Fruit fly (Drosophila melanogaster) whole organism, embryonic: ENCODE data around the gene dpr14.

ENCODE experiments used
- BtbVII ChIP-seq: fragments of 200-800 bp; sonication (Bioruptor generic); optimal IDR thresholded peaks from 3 replicates; lab custom pipeline; 2017; ENCODE audit warnings: missing biosample characterization, mild to moderate bottlenecking, missing genetic modification characterization
- CG10274 ChIP-seq: fragments of 200-800 bp; sonication (Bioruptor generic); optimal IDR thresholded peaks from 3 replicates; lab custom pipeline; 2017; ENCODE audit warnings: missing biosample characterization, mild to moderate bottlenecking, missing genetic modification characterization
- CG10462 ChIP-seq: fragments of 200-800 bp; sonication (Bioruptor generic); optimal IDR thresholded peaks from 2 replicates; lab custom pipeline; 2016; ENCODE audit warnings: missing biosample characterization, missing genetic modification characterization
- CG12071 ChIP-seq: fragments of 200-800 bp; sonication (Bioruptor generic); optimal IDR thresholded peaks from 3 replicates; lab custom pipeline; 2018; ENCODE audit warnings: missing biosample characterization, mild to moderate bottlenecking, missing genetic modification characterization
- CG12744 ChIP-seq: fragments of 200-800 bp; sonication (Bioruptor generic); optimal IDR thresholded peaks from 2 replicates; lab custom pipeline; 2016; ENCODE audit warnings: missing biosample characterization, missing genetic modification characterization
- CG13287 ChIP-seq: fragments of 200-800 bp; sonication (Bioruptor generic); IDR thresholded peaks from 2 replicates; pipeline ENCODE4 v1.3.6; 2022; ENCODE audit warnings: missing biosample characterization, missing genetic modification characterization; ENCODE audit not compliant: partially characterized antibody
- CG15269 ChIP-seq: fragments of 200-800 bp; sonication (Bioruptor generic); optimal IDR thresholded peaks from 2 replicates; lab custom pipeline; 2018; ENCODE audit warnings: missing biosample characterization, mild to moderate bottlenecking, missing genetic modification characterization, moderate library complexity
- CG17912 ChIP-seq: fragments of 200-800 bp; sonication (Bioruptor generic); optimal IDR thresholded peaks from 2 replicates; lab custom pipeline; 2018; ENCODE audit warnings: missing biosample characterization, mild to moderate bottlenecking, missing genetic modification characterization
- CG1792 ChIP-seq: fragments of 200-800 bp; sonication (Bioruptor generic); optimal IDR thresholded peaks from 2 replicates; lab custom pipeline; 2016; ENCODE audit warnings: missing biosample characterization, missing genetic modification characterization
- CG18476 ChIP-seq: fragments of 200-800 bp; sonication (Bioruptor generic); optimal IDR thresholded peaks from 2 replicates; lab custom pipeline; 2016; ENCODE audit warnings: missing biosample characterization, mild to moderate bottlenecking, missing genetic modification characterization
- CG2678 ChIP-seq: fragments of 200-800 bp; sonication (Bioruptor generic); optimal IDR thresholded peaks from 3 replicates; lab custom pipeline; 2019; ENCODE audit warnings: missing biosample characterization, mild to moderate bottlenecking, missing genetic modification characterization, moderate library complexity
- CG2712 ChIP-seq: fragments of 200-800 bp; optimal IDR thresholded peaks from 3 replicates; lab custom pipeline; 2019; ENCODE audit warnings: missing biosample characterization, mild to moderate bottlenecking, missing genetic modification characterization, moderate library complexity
- CG2889 ChIP-seq: fragments of 200-800 bp; sonication (Bioruptor generic); IDR thresholded peaks from 3 replicates; pipeline ENCODE4 v1.3.6; 2022; ENCODE audit warnings: missing biosample characterization, missing genetic modification characterization
- CG3407 ChIP-seq: fragments of 200-800 bp; sonication (Bioruptor generic); optimal IDR thresholded peaks from 2 replicates; lab custom pipeline; 2018; ENCODE audit warnings: missing biosample characterization, mild to moderate bottlenecking, missing genetic modification characterization
- CG6272 ChIP-seq: fragments of 200-800 bp; sonication (Bioruptor generic); IDR thresholded peaks from 2 replicates; pipeline ENCODE4 v1.3.6; 2022; ENCODE audit warnings: missing biosample characterization, missing genetic modification characterization
- CG6791 ChIP-seq: fragments of 200-800 bp; sonication (Bioruptor generic); IDR thresholded peaks from 3 replicates; pipeline ENCODE4 v1.3.6; 2022; ENCODE audit warnings: missing biosample characterization, missing genetic modification characterization; ENCODE audit not compliant: partially characterized antibody
- CG6854 ChIP-seq: fragments of 200-800 bp; sonication (Bioruptor generic); optimal IDR thresholded peaks from 3 replicates; lab custom pipeline; 2017; ENCODE audit warnings: missing biosample characterization, mild to moderate bottlenecking, missing genetic modification characterization
- CG7357 ChIP-seq: fragments of 200-800 bp; sonication (Bioruptor generic); IDR thresholded peaks from 3 replicates; pipeline ENCODE4 v1.3.6; 2022; ENCODE audit warnings: missing biosample characterization, missing genetic modification characterization
- CG7928 ChIP-seq: fragments of 200-800 bp; sonication (Bioruptor generic); optimal IDR thresholded peaks from 2 replicates; lab custom pipeline; 2017; ENCODE audit warnings: missing biosample characterization, mild to moderate bottlenecking, missing genetic modification characterization
- CG8281 ChIP-seq: fragments of 200-800 bp; sonication (Bioruptor generic); optimal IDR thresholded peaks from 2 replicates; lab custom pipeline; 2018; ENCODE audit warnings: missing biosample characterization, mild to moderate bottlenecking, missing genetic modification characterization, moderate library complexity
- Camta ChIP-seq: fragments of 200-800 bp; sonication (Bioruptor generic); optimal IDR thresholded peaks from 2 replicates; lab custom pipeline; 2016; ENCODE audit warnings: missing biosample characterization, missing genetic modification characterization
- CkIIα-i1 ChIP-seq: fragments of 200-800 bp; sonication (Bioruptor generic); IDR thresholded peaks from 2 replicates; pipeline ENCODE4 v1.3.6; 2022; ENCODE audit warnings: missing biosample characterization, missing genetic modification characterization
- Dfd ChIP-seq, 2 experiments: fragments of >200 bp; optimal IDR thresholded peaks; 2 replicates each; lab custom pipeline; 2017; ENCODE audit warnings: missing biosample characterization in 2 of 2, missing genetic modification characterization in 2 of 2
- ERR ChIP-seq: fragments of 200-800 bp; sonication (Bioruptor generic); optimal IDR thresholded peaks from 2 replicates; lab custom pipeline; 2016; ENCODE audit warnings: missing biosample characterization, missing genetic modification characterization
- Nf-YA ChIP-seq: fragments of 200-800 bp; sonication (Bioruptor generic); IDR thresholded peaks from 2 replicates; pipeline ENCODE4 v1.3.6; 2022; ENCODE audit warnings: missing biosample characterization, missing genetic modification characterization
- Opbp ChIP-seq: fragments of 200-800 bp; sonication (Bioruptor generic); IDR thresholded peaks from 3 replicates; pipeline ENCODE4 v1.3.6; 2022; ENCODE audit warnings: missing biosample characterization, missing genetic modification characterization; ENCODE audit not compliant: partially characterized antibody
- Scr ChIP-seq: fragments of 200-800 bp; sonication (Bioruptor generic); IDR thresholded peaks from 2 replicates; pipeline ENCODE4 v1.3.6; 2022; ENCODE audit warnings: missing biosample characterization, missing genetic modification characterization; ENCODE audit not compliant: partially characterized antibody
- Tbp ChIP-seq: fragments of >200 bp; optimal IDR thresholded peaks from 2 replicates; lab custom pipeline; 2018; ENCODE audit warnings: missing biosample characterization, missing genetic modification characterization
- Vsx1 ChIP-seq: fragments of 200-800 bp; sonication (Bioruptor generic); optimal IDR thresholded peaks from 2 replicates; lab custom pipeline; 2017; ENCODE audit warnings: missing biosample characterization, mild to moderate bottlenecking, missing genetic modification characterization, missing genetic modification reagents
- amos ChIP-seq: fragments of 200-800 bp; sonication (Bioruptor generic); IDR thresholded peaks from 2 replicates; pipeline ENCODE4 v1.3.6; 2022; ENCODE audit warnings: missing biosample characterization, missing genetic modification characterization; ENCODE audit not compliant: partially characterized antibody
- ase ChIP-seq: fragments of 200-800 bp; sonication (Bioruptor generic); IDR thresholded peaks from 3 replicates; pipeline ENCODE4 v1.3.6; 2022; ENCODE audit warnings: missing biosample characterization, missing genetic modification characterization
- bab2 ChIP-seq: fragments of 200-800 bp; sonication (Bioruptor generic); optimal IDR thresholded peaks from 2 replicates; lab custom pipeline; 2016; ENCODE audit warnings: missing biosample characterization, missing genetic modification characterization
- bbx ChIP-seq: fragments of 200-800 bp; sonication (Bioruptor generic); IDR thresholded peaks from 2 replicates; pipeline ENCODE4 v1.3.6; 2022; ENCODE audit warnings: missing biosample characterization, missing genetic modification characterization; ENCODE audit not compliant: partially characterized antibody
- chn ChIP-seq: fragments of 200-800 bp; sonication (Bioruptor generic); optimal IDR thresholded peaks from 2 replicates; lab custom pipeline; 2016; ENCODE audit warnings: missing biosample characterization, missing genetic modification characterization
- eve ChIP-seq, 2 experiments: fragments of >200 bp; optimal IDR thresholded peaks; 2 replicates each; lab custom pipeline; 2017; ENCODE audit warnings: missing biosample characterization in 2 of 2, missing genetic modification characterization in 2 of 2
- gcm ChIP-seq: fragments of 200-800 bp; sonication (Bioruptor generic); optimal IDR thresholded peaks from 2 replicates; lab custom pipeline; 2019; ENCODE audit warnings: missing biosample characterization, mild to moderate bottlenecking, missing genetic modification characterization, moderate library complexity
- gcm2 ChIP-seq: fragments of 200-800 bp; sonication (Bioruptor generic); optimal IDR thresholded peaks from 2 replicates; lab custom pipeline; 2016; ENCODE audit warnings: missing biosample characterization, missing genetic modification characterization
- grau ChIP-seq: fragments of 200-800 bp; optimal IDR thresholded peaks from 3 replicates; lab custom pipeline; 2019; ENCODE audit warnings: missing biosample characterization, mild to moderate bottlenecking, missing genetic modification characterization, moderate library complexity
- jing ChIP-seq: fragments of 200-800 bp; sonication (Bioruptor generic); optimal IDR thresholded peaks from 2 replicates; lab custom pipeline; 2018; ENCODE audit warnings: missing biosample characterization, mild to moderate bottlenecking, missing genetic modification characterization
- lmd ChIP-seq: fragments of 200-800 bp; sonication (Bioruptor generic); IDR thresholded peaks from 2 replicates; pipeline ENCODE4 v1.3.6; 2022; ENCODE audit warnings: missing biosample characterization, missing genetic modification characterization
- nmo ChIP-seq: fragments of 200-800 bp; sonication (Bioruptor generic); optimal IDR thresholded peaks from 2 replicates; lab custom pipeline; 2018; ENCODE audit warnings: missing biosample characterization, mild to moderate bottlenecking, missing genetic modification characterization, moderate library complexity
- pho ChIP-seq: fragments of 200-800 bp; sonication (Bioruptor generic); optimal IDR thresholded peaks from 2 replicates; lab custom pipeline; 2016; ENCODE audit warnings: missing biosample characterization, missing genetic modification characterization
- pros ChIP-seq: fragments of 200-800 bp; sonication (Bioruptor generic); optimal IDR thresholded peaks from 3 replicates; lab custom pipeline; 2019; ENCODE audit warnings: missing biosample characterization, mild to moderate bottlenecking, missing genetic modification characterization, moderate library complexity
- pzg ChIP-seq: fragments of 200-800 bp; sonication (Bioruptor generic); optimal IDR thresholded peaks from 3 replicates; lab custom pipeline; 2018; ENCODE audit warnings: missing biosample characterization, mild to moderate bottlenecking, missing genetic modification characterization, moderate library complexity
- ro ChIP-seq: fragments of 200-800 bp; sonication (Bioruptor generic); IDR thresholded peaks from 2 replicates; pipeline ENCODE4 v1.3.6; 2022; ENCODE audit warnings: missing biosample characterization, missing genetic modification characterization
- sens-2 ChIP-seq: fragments of 200-800 bp; sonication (Bioruptor generic); IDR thresholded peaks from 2 replicates; pipeline ENCODE4 v1.3.6; 2022; ENCODE audit warnings: missing biosample characterization, missing genetic modification characterization
- sna ChIP-seq: fragments of 200-800 bp; sonication (Bioruptor generic); IDR thresholded peaks from 2 replicates; pipeline ENCODE4 v1.3.6; 2022; ENCODE audit warnings: missing biosample characterization, missing genetic modification characterization; ENCODE audit not compliant: partially characterized antibody
- trem ChIP-seq: fragments of 200-800 bp; optimal IDR thresholded peaks from 3 replicates; lab custom pipeline; 2019; ENCODE audit warnings: missing biosample characterization, mild to moderate bottlenecking, missing genetic modification characterization, moderate library complexity
- unc-4 ChIP-seq: fragments of 200-800 bp; sonication (Bioruptor generic); IDR thresholded peaks from 2 replicates; pipeline ENCODE4 v1.3.6; 2022; ENCODE audit warnings: missing biosample characterization, missing genetic modification characterization; ENCODE audit not compliant: partially characterized antibody
- wdn ChIP-seq: fragments of 200-800 bp; sonication (Bioruptor generic); IDR thresholded peaks from 2 replicates; pipeline ENCODE4 v1.3.6; 2022; ENCODE audit warnings: missing biosample characterization, missing genetic modification characterization

The dpr14 gene

DNA sequence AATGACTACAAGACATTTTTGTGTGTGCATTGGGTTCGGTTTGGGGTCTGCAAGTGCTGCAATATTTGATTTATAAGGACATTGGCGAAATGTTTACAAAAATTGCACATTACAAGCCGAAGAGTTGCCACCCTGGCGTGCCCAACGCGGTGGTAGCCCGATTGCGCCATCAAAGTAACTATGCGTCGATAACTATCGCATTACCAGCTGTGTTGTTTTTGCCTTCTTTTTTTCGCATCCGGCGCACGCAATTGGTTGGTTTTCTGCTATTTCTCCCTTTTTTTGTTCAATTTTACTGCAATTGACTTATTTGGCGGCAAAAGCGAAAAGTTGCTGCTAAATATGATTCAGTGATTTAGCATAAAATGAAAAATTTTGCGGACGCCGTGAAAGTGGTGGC lies 26.6 kb upstream of the dpr14 start, which contains the start of gene RpS14b (continued):
- TF ChIP-seq CG10274 (GFP tag; lab: Kevin White, UChicago) (peak; percentile 43), amos (GFP tag; lab: Robert Waterston, UW) (peak; percentile 83), CG12744 (GFP tag; lab: Kevin White, UChicago) (no peak), BtbVII (GFP tag; lab: Kevin White, UChicago) (peak; percentile 61), Camta (peak; percentile 37), gcm (GFP tag; lab: Kevin White, UChicago) (peak; percentile 18), CG6854 (GFP tag; lab: Kevin White, UChicago) (peak; percentile 32), nmo (GFP tag; lab: Kevin White, UChicago) (peak; percentile 30), CG17912 (GFP tag; lab: Kevin White, UChicago) (peak; percentile 62), lmd (GFP tag; lab: Robert Waterston, UW) (no peak; the same call in 1 of the 2 replicates), CG2712 (tag; lab: Kevin White, UChicago) (peak; percentile 17), ERR (GFP tag; lab: Kevin White, UChicago) (peak; percentile 19), CG8281 (no peak), wdn (peak; percentile 51), CG10462 (GFP tag; lab: Kevin White, UChicago) (no peak), bab2 (GFP tag; lab: Kevin White, UChicago) (peak; percentile 48), bbx (GFP tag; lab: Robert Waterston, UW) (peak; percentile 80), CG13287 (GFP tag; lab: Robert Waterston, UW) (peak; percentile 82), Dfd (GFP tag; optimal IDR thresholded peaks at IDR 0.05; lab: Kevin White, UChicago) (no peak), eve (GFP tag; optimal IDR thresholded peaks at IDR 0.05; lab: Kevin White, UChicago) (no peak), Scr (GFP tag; lab: Robert Waterston, UW) (peak; percentile 73), trem (tag; lab: Kevin White, UChicago) (peak; percentile 51), sens-2 (GFP tag; lab: Robert Waterston, UW) (0 out of 2 replicates have a peak, but pooled peaks have one; percentile 31), CG3407 (GFP tag; lab: Kevin White, UChicago) (peak; percentile 40), Tbp (GFP tag; lab: Kevin White, UChicago) (no peak), pzg (GFP tag; lab: Kevin White, UChicago) (peak; percentile 77), CG18476 (GFP tag; lab: Kevin White, UChicago) (peak; percentile 18), CG7928 (GFP tag; lab: Kevin White, UChicago) (no peak), CG6272 (GFP tag; lab: Robert Waterston, UW) (peak; percentile 41; the same call in 1 of the 2 replicates), CG7357 (GFP tag; lab: Robert Waterston, UW) (peak; percentile 25; the same call in 1 of the 3 replicates), jing (no peak), ro (GFP tag; lab: Robert Waterston, UW) (no peak), CG6791 (GFP tag; lab: Robert Waterston, UW) (peak; percentile 68), unc-4 (peak; percentile 79), CG12071 (GFP tag; lab: Kevin White, UChicago) (peak; percentile 42), Vsx1 (GFP tag; lab: Kevin White, UChicago) (peak; percentile 54), gcm2 (GFP tag; lab: Kevin White, UChicago) (peak; percentile 55), grau (tag; lab: Kevin White, UChicago) (peak; percentile 36), CG1792 (GFP tag; lab: Kevin White, UChicago) (peak; percentile 50), sna (no peak; the same call in 1 of the 2 replicates), CG15269 (tag; lab: Kevin White, UChicago) (peak; percentile 61), CG2678 (tag; lab: Kevin White, UChicago) (peak; percentile 31), pros (GFP tag; lab: Kevin White, UChicago) (no peak), pho (GFP tag; lab: Kevin White, UChicago) (peak; percentile 53), chn (peak; percentile 45), Opbp (GFP tag; lab: Robert Waterston, UW) (peak; percentile 78), CkIIα-i1 (GFP tag; lab: Robert Waterston, UW) (0 out of 2 replicates have a peak, but pooled peaks have one; percentile 26), CG2889 (GFP tag; lab: Robert Waterston, UW) (peak; percentile 53; the same call in 1 of the 3 replicates), ase (GFP tag; lab: Robert Waterston, UW) (peak; percentile 67; the same call in 2 of the 3 replicates), Nf-YA (no peak)
